Worm (Caenorhabditis elegans): ENCODE results near the gene dpy-19.

dpy-19 gene

DNA sequence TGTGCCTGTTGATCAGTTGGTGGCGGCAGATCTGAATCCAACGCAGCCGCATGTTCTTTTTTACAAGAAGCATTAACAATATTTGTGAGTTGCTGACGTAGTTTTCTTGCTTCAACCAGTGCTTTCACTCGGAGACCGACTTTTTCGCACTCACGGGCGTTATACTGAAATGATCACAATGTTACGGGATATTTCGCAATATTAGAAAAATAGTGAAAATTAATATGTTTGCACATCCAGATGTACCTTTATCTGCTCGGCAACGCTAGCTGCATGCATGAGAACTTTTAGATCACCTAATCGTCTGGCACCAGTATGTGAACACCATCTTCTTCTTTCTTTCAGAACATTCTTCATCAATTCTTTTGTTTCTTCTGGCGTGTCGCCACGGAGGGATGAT is 56.0 kb downstream of the dpy-19 start:
- TF ChIP-seq F13H6.1 (tag; optimal IDR thresholded peaks at IDR 0.05): no peak
- no peak for TF ChIP-seq elt-1 (tag; optimal IDR thresholded peaks at IDR 0.05)
- TF ChIP-seq nhr-237 (tag; optimal IDR thresholded peaks at IDR 0.05): no peak
- no peak for TF ChIP-seq nhr-10 (tag; optimal IDR thresholded peaks at IDR 0.05)
- TF ChIP-seq skn-1 (tag; optimal IDR thresholded peaks at IDR 0.05): no peak
- TF ChIP-seq fos-1 (tag; optimal IDR thresholded peaks at IDR 0.05): no peak
